Worm (Caenorhabditis elegans): ENCODE results near the gene C49F5.3.

C49F5.3 gene

ce11 chrX:12004925-12005324 is 21.5 kb upstream of the C49F5.3 start:
- no peak for TF ChIP-seq ceh-82 (tag; optimal IDR thresholded peaks at IDR 0.05)
- no peak for TF ChIP-seq elt-3 (tag; optimal IDR thresholded peaks at IDR 0.05)
- TF ChIP-seq swsn-7 (tag; optimal IDR thresholded peaks at IDR 0.05): no peak
- TF ChIP-seq blmp-1 (tag; optimal IDR thresholded peaks at IDR 0.05): no peak
- TF ChIP-seq nhr-77 (tag; optimal IDR thresholded peaks at IDR 0.05): no peak
- no peak for TF ChIP-seq skn-1 (tag; optimal IDR thresholded peaks at IDR 0.05)
- no peak for TF ChIP-seq C16A3.4 (tag; optimal IDR thresholded peaks at IDR 0.05)
- TF ChIP-seq unc-62 (GFP tag; optimal IDR thresholded peaks at IDR 0.05): no peak
- no peak for TF ChIP-seq nhr-11 (tag; optimal IDR thresholded peaks at IDR 0.05)
- no peak for TF ChIP-seq nhr-12 (tag; optimal IDR thresholded peaks at IDR 0.05)
- TF ChIP-seq lin-39 (tag; optimal IDR thresholded peaks at IDR 0.05): no peak
- TF ChIP-seq sox-4 (tag; optimal IDR thresholded peaks at IDR 0.05): no peak
- TF ChIP-seq mef-2 (tag; optimal IDR thresholded peaks at IDR 0.05): no peak
- no peak for TF ChIP-seq snu-23 (GFP tag; optimal IDR thresholded peaks at IDR 0.05)

- TF ChIP-seq lin-35 (GFP tag; optimal IDR thresholded peaks at IDR 0.05) (peak in 1 of 2 experiments; percentile 41), ceh-82 (tag; optimal IDR thresholded peaks at IDR 0.05) (no peak), lin-15B (tag; optimal IDR thresholded peaks at IDR 0.05) (no peak), elt-2 (tag; optimal IDR thresholded peaks at IDR 0.05) (peak; percentile 28), nhr-20 (tag; optimal IDR thresholded peaks at IDR 0.05) (no peak), sup-37 (GFP tag; optimal IDR thresholded peaks at IDR 0.05) (no peak), unc-30 (tag; optimal IDR thresholded peaks at IDR 0.05) (no peak), zip-4 (GFP tag; optimal IDR thresholded peaks at IDR 0.05) (no peak), hlh-17 (GFP tag; optimal IDR thresholded peaks at IDR 0.05; ENCODE audit: borderline replicate concordance) (no peak), mep-1 (tag; optimal IDR thresholded peaks at IDR 0.05) (no peak), fos-1 (tag; optimal IDR thresholded peaks at IDR 0.05) (no peak)
Measured at ce11 chrX:12003969-12004368, 20.5 kb upstream of the C49F5.3 start.

- TF ChIP-seq elt-2 (tag; optimal IDR thresholded peaks at IDR 0.05) (peak; percentile 60), efl-1 (optimal IDR thresholded peaks at IDR 0.05) (no peak), efl-1 (GFP tag; optimal IDR thresholded peaks at IDR 0.05 in 1 of 2) (peak in 1 of 2 experiments; percentile 56), F16B12.6 (tag; optimal IDR thresholded peaks at IDR 0.05) (no peak), nhr-90 (tag; optimal IDR thresholded peaks at IDR 0.05; ENCODE audit: poor library complexity) (peak; percentile 23), lin-35 (GFP tag; optimal IDR thresholded peaks at IDR 0.05) (peak in 1 of 2 experiments; percentile 3), mdl-1 (tag; optimal IDR thresholded peaks at IDR 0.05) (no peak)
Measured at ce11 chrX:12001600-12001999, 18.2 kb upstream of the C49F5.3 start.

- TF ChIP-seq efl-3 (GFP tag; optimal IDR thresholded peaks at IDR 0.05) (no peak), nhr-11 (tag; optimal IDR thresholded peaks at IDR 0.05) (no peak), unc-86 (tag; optimal IDR thresholded peaks at IDR 0.05) (no peak), pqm-1 (tag; optimal IDR thresholded peaks at IDR 0.05) (no peak), rnt-1 (tag; optimal IDR thresholded peaks at IDR 0.05) (no peak), nhr-71 (tag; optimal IDR thresholded peaks at IDR 0.05) (no peak), unc-98 (GFP tag; IDR thresholded peaks at IDR 0.05) (no peak), egl-13 (tag; optimal IDR thresholded peaks at IDR 0.05) (no peak), snpc-4 (tag; optimal IDR thresholded peaks at IDR 0.05) (no peak), elt-3 (tag; optimal IDR thresholded peaks at IDR 0.05) (no peak), xbp-1 (tag; optimal IDR thresholded peaks at IDR 0.05) (no peak), grh-1 (GFP tag; IDR thresholded peaks at IDR 0.05) (no peak), mab-9 (GFP tag; IDR thresholded peaks at IDR 0.05) (no peak), tbx-2 (tag; optimal IDR thresholded peaks at IDR 0.05) (no peak), unc-130 (tag; optimal IDR thresholded peaks at IDR 0.05) (no peak), ceh-90 (tag; optimal IDR thresholded peaks at IDR 0.05) (no peak), efl-1 (optimal IDR thresholded peaks at IDR 0.05) (no peak), efl-1 (GFP tag; optimal IDR thresholded peaks at IDR 0.05 in 1 of 2) (no peak), mef-2 (tag; optimal IDR thresholded peaks at IDR 0.05) (no peak)
Measured at ce11 chrX:11999573-11999972, 16.1 kb upstream of the C49F5.3 start.

All from whole organism, L1 larva.